Worm (Caenorhabditis elegans) whole organism, mixed stage, embryonic: ENCODE results near the gene srbc-83.

ENCODE experiments used
- M03D4.4 ChIP-seq: sonication (generic microtip); optimal IDR thresholded peaks from 2 replicates; lab custom pipeline; 2017; ENCODE audit warnings: mild to moderate bottlenecking, missing genetic modification characterization, missing compliant biosample characterization
- bed-3 ChIP-seq: fragments of 200-800 bp; sonication (Bioruptor generic); optimal IDR thresholded peaks from 3 replicates; lab custom pipeline; 2018; ENCODE audit warnings: mild to moderate bottlenecking, missing genetic modification characterization, moderate library complexity, missing compliant biosample characterization
- blmp-1 ChIP-seq: fragments of 150-350 bp; optimal IDR thresholded peaks from 2 replicates; lab custom pipeline; 2014; ENCODE audit warnings: missing biosample characterization, missing genetic modification characterization
- ceh-39 ChIP-seq: fragments of 150-350 bp; optimal IDR thresholded peaks from 2 replicates; lab custom pipeline; 2014; ENCODE audit warnings: missing biosample characterization, missing genetic modification characterization
- ceh-83 ChIP-seq: fragments of 200-800 bp; sonication (Bioruptor generic); optimal IDR thresholded peaks from 2 replicates; lab custom pipeline; 2018; ENCODE audit warnings: mild to moderate bottlenecking, missing genetic modification characterization, missing compliant biosample characterization
- ces-1 ChIP-seq: fragments of 150-350 bp; optimal IDR thresholded peaks from 2 replicates; lab custom pipeline; 2014; ENCODE audit warnings: missing biosample characterization, missing genetic modification reagents, missing genetic modification characterization
- cnd-1 ChIP-seq: fragments of 200-800 bp; sonication (Bioruptor generic); optimal IDR thresholded peaks from 2 replicates; lab custom pipeline; 2018; ENCODE audit warnings: mild to moderate bottlenecking, missing genetic modification characterization, missing compliant biosample characterization
- drap-1 ChIP-seq: fragments of 200-800 bp; sonication (Bioruptor generic); optimal IDR thresholded peaks from 3 replicates; lab custom pipeline; 2018; ENCODE audit warnings: mild to moderate bottlenecking, missing genetic modification characterization, missing compliant biosample characterization
- elt-1 ChIP-seq: sonication (generic microtip); optimal IDR thresholded peaks from 2 replicates; lab custom pipeline; 2017; ENCODE audit warnings: missing genetic modification characterization, mild to moderate bottlenecking, missing compliant biosample characterization, antibody characterized with exemption, moderate library complexity, borderline replicate concordance; ENCODE audit not compliant: insufficient read depth
- elt-3 ChIP-seq: fragments of 150-350 bp; optimal IDR thresholded peaks from 2 replicates; lab custom pipeline; 2014; ENCODE audit warnings: missing biosample characterization, missing genetic modification characterization
- flh-1 ChIP-seq: fragments of 200-800 bp; sonication (Bioruptor generic); optimal IDR thresholded peaks from 2 replicates; lab custom pipeline; 2018; ENCODE audit warnings: mild to moderate bottlenecking, missing genetic modification characterization, moderate library complexity, missing compliant biosample characterization
- hlh-1 ChIP-seq: fragments of 150-350 bp; optimal IDR thresholded peaks from 2 replicates; lab custom pipeline; 2014; ENCODE audit warnings: missing biosample characterization, missing genetic modification reagents, missing genetic modification characterization
- lin-32 ChIP-seq: fragments of 200-800 bp; sonication (Bioruptor generic); optimal IDR thresholded peaks from 2 replicates; lab custom pipeline; 2018; ENCODE audit warnings: mild to moderate bottlenecking, missing genetic modification characterization, missing compliant biosample characterization
- lsy-2 ChIP-seq: fragments of 150-350 bp; optimal IDR thresholded peaks from 2 replicates; lab custom pipeline; 2014; ENCODE audit warnings: missing biosample characterization, missing genetic modification characterization
- mab-5 ChIP-seq: fragments of 150-350 bp; optimal IDR thresholded peaks from 2 replicates; lab custom pipeline; 2014; ENCODE audit warnings: missing biosample characterization, missing genetic modification characterization
- mep-1 ChIP-seq: fragments of 150-350 bp; optimal IDR thresholded peaks from 2 replicates; lab custom pipeline; 2017; ENCODE audit warnings: missing biosample characterization, missing genetic modification reagents, missing genetic modification characterization, inconsistent platforms
- mls-2 ChIP-seq: sonication (generic microtip); optimal IDR thresholded peaks from 2 replicates; lab custom pipeline; 2016; ENCODE audit warnings: mild to moderate bottlenecking, missing genetic modification characterization, moderate library complexity, missing compliant biosample characterization
- nhr-12 ChIP-seq: fragments of 150-350 bp; optimal IDR thresholded peaks from 2 replicates; lab custom pipeline; 2014; ENCODE audit warnings: missing biosample characterization, missing genetic modification characterization
- nhr-237 ChIP-seq: fragments of 150-350 bp; optimal IDR thresholded peaks from 2 replicates; lab custom pipeline; 2014; ENCODE audit warnings: missing biosample characterization, missing genetic modification characterization
- nhr-28 ChIP-seq: fragments of 150-350 bp; optimal IDR thresholded peaks from 2 replicates; lab custom pipeline; 2014; ENCODE audit warnings: missing biosample characterization, missing genetic modification characterization
- nhr-76 ChIP-seq: sonication (generic microtip); optimal IDR thresholded peaks from 2 replicates; lab custom pipeline; 2017; ENCODE audit warnings: missing biosample characterization, missing genetic modification characterization
- pha-4 ChIP-seq: fragments of 150-350 bp; optimal IDR thresholded peaks from 2 replicates; lab custom pipeline; 2018; ENCODE audit warnings: missing biosample characterization, missing genetic modification reagents, missing genetic modification characterization
- sem-2 ChIP-seq: fragments of 200-800 bp; sonication (Bioruptor generic); optimal IDR thresholded peaks from 2 replicates; lab custom pipeline; 2018; ENCODE audit warnings: mild to moderate bottlenecking, missing genetic modification characterization, missing compliant biosample characterization
- sptf-1 ChIP-seq: sonication (generic microtip); optimal IDR thresholded peaks from 2 replicates; lab custom pipeline; 2017; ENCODE audit warnings: mild to moderate bottlenecking, missing genetic modification characterization, moderate library complexity, missing compliant biosample characterization
- tbx-8 ChIP-seq: fragments of 200-800 bp; sonication (Bioruptor generic); optimal IDR thresholded peaks from 2 replicates; lab custom pipeline; 2018; ENCODE audit warnings: mild to moderate bottlenecking, missing genetic modification characterization, moderate library complexity, missing compliant biosample characterization
- unc-39 ChIP-seq: fragments of 150-350 bp; optimal IDR thresholded peaks from 2 replicates; lab custom pipeline; 2014; ENCODE audit warnings: missing biosample characterization, missing genetic modification characterization
- unc-62 ChIP-seq: fragments of 150-350 bp; optimal IDR thresholded peaks from 2 replicates; lab custom pipeline; 2014; ENCODE audit warnings: missing biosample characterization, missing genetic modification reagents, missing genetic modification characterization
- zip-8 ChIP-seq: fragments of 150-350 bp; optimal IDR thresholded peaks from 2 replicates; lab custom pipeline; 2014; ENCODE audit warnings: missing biosample characterization, missing genetic modification characterization
- ztf-11 ChIP-seq: fragments of 150-350 bp; optimal IDR thresholded peaks from 2 replicates; lab custom pipeline; 2014; ENCODE audit warnings: missing biosample characterization, missing genetic modification characterization

The srbc-83 gene

ce11 chrV:16259684-16260083 is 37.5 kb upstream of the srbc-83 start, which contains the start of gene nhr-127:
nhr-127 (plus strand) TSS chrV:16259984.
- TF ChIP-seq mls-2 (tag; lab: Kevin White, UChicago) (no peak), ceh-39 (tag; lab: Kevin White, UChicago) (no peak), nhr-76 (tag; lab: Kevin White, UChicago) (no peak), blmp-1 (tag; lab: Kevin White, UChicago) (no peak), mep-1 (tag; lab: Kevin White, UChicago) (no peak), pha-4 (no peak), cnd-1 (tag; lab: Kevin White, UChicago) (no peak), hlh-1 (tag; lab: Kevin White, UChicago) (no peak), ceh-83 (GFP tag; lab: Kevin White, UChicago) (no peak), unc-62 (no peak), bed-3 (GFP tag; lab: Kevin White, UChicago) (no peak), nhr-28 (no peak), zip-8 (tag; lab: Kevin White, UChicago) (no peak), lsy-2 (tag; lab: Kevin White, UChicago) (no peak), flh-1 (GFP tag; lab: Kevin White, UChicago) (no peak), mab-5 (tag; lab: Kevin White, UChicago) (no peak), ces-1 (GFP tag; lab: Kevin White, UChicago) (no peak), elt-3 (tag; lab: Kevin White, UChicago) (no peak)

- TF ChIP-seq sem-2 (GFP tag; lab: Kevin White, UChicago) (no peak), mab-5 (tag; lab: Kevin White, UChicago) (no peak), zip-8 (tag; lab: Kevin White, UChicago) (no peak), nhr-28 (no peak), blmp-1 (tag; lab: Kevin White, UChicago) (no peak), unc-62 (no peak), nhr-76 (tag; lab: Kevin White, UChicago) (no peak), lin-32 (no peak), ceh-83 (GFP tag; lab: Kevin White, UChicago) (no peak), flh-1 (GFP tag; lab: Kevin White, UChicago) (no peak), sptf-1 (tag; lab: Kevin White, UChicago) (no peak), ztf-11 (tag; lab: Kevin White, UChicago) (no peak), unc-39 (no peak), tbx-8 (no peak), ceh-39 (tag; lab: Kevin White, UChicago) (no peak), nhr-237 (tag; lab: Kevin White, UChicago) (no peak), mls-2 (tag; lab: Kevin White, UChicago) (no peak), M03D4.4 (tag; lab: Kevin White, UChicago) (no peak)
These were observed 30.7 kb upstream of the srbc-83 start, which contains the start of gene T13F3.4 for ce11 chrV:16266514-16266913. T13F3.4 (minus strand) TSS chrV:16266614.

ce11 chrV:16269556-16269955 is 27.6 kb upstream of the srbc-83 start, which contains the start of the genes fbxa-2 and T13F3.8:
fbxa-2 (minus strand) TSS chrV:16269656.
T13F3.8 (plus strand) TSS chrV:16269800.
- TF ChIP-seq ceh-83 (GFP tag; lab: Kevin White, UChicago), result no peak

ce11 chrV:16271121-16271520 is 26.0 kb upstream of the srbc-83 start, which contains the start of gene T13F3.6:
T13F3.6 (minus strand) TSS chrV:16271221.
- TF ChIP-seq mep-1 (tag; lab: Kevin White, UChicago) (no peak), drap-1 (GFP tag; lab: Kevin White, UChicago) (no peak), elt-1 (tag; lab: Kevin White, UChicago) (no peak), nhr-12 (tag; lab: Kevin White, UChicago) (no peak), pha-4 (no peak)
- TF ChIP-seq, all 35 proteins: peak for 0

- TF ChIP-seq elt-1 (tag; lab: Kevin White, UChicago), result no peak
- no peak for TF ChIP-seq hlh-1 (tag; lab: Kevin White, UChicago)
- no peak for TF ChIP-seq flh-1 (GFP tag; lab: Kevin White, UChicago)
- no peak for TF ChIP-seq M03D4.4 (tag; lab: Kevin White, UChicago)
- no peak for TF ChIP-seq sptf-1 (tag; lab: Kevin White, UChicago)
- TF ChIP-seq ceh-83 (GFP tag; lab: Kevin White, UChicago), result no peak
- no peak for TF ChIP-seq sem-2 (GFP tag; lab: Kevin White, UChicago)
These were observed 21.8 kb upstream of the srbc-83 start, which contains the start of gene pacl-1 for ce11 chrV:16275347-16275746. pacl-1 (minus strand) TSS chrV:16275447.
